Worm (Caenorhabditis elegans): Measurements from ENCODE around the gene iglr-1.

DNA sequence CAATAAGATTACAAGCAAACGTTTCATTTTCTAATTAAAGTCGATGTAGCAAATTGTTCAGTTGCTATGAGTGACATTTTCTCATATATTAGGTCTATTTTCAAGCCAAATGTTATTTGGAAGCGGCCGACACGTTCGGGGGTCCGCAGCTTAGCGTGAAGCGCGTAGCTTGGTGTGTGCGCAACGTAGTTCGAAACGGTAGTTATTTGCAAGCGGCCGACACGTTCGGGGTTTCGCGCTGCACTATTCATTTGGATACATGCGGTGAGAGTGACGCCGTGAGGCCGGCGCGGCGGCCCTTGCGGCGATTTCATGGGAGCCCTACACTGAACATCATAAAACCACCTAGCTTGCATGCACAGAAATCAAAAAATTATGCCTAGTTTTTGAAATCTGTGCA is 3.0 kb downstream of the iglr-1 start:
- TF ChIP-seq zip-4 (GFP tag; optimal IDR thresholded peaks at IDR 0.05) (no peak), C16A3.4 (tag; optimal IDR thresholded peaks at IDR 0.05) (no peak), dpl-1 (GFP tag; optimal IDR thresholded peaks at IDR 0.05) (no peak), alr-1 (tag; optimal IDR thresholded peaks at IDR 0.05; ENCODE audit: borderline replicate concordance) (no peak), fkh-4 (tag; optimal IDR thresholded peaks at IDR 0.05; ENCODE audit: borderline replicate concordance) (no peak), mab-9 (GFP tag; IDR thresholded peaks at IDR 0.05) (no peak), fkh-8 (tag; optimal IDR thresholded peaks at IDR 0.05) (no peak), unc-98 (GFP tag; IDR thresholded peaks at IDR 0.05) (no peak), fos-1 (tag; optimal IDR thresholded peaks at IDR 0.05) (no peak), egl-27 (tag; optimal IDR thresholded peaks at IDR 0.05) (no peak), nhr-11 (tag; optimal IDR thresholded peaks at IDR 0.05) (no peak), ceh-82 (tag; optimal IDR thresholded peaks at IDR 0.05) (no peak), elt-3 (tag; optimal IDR thresholded peaks at IDR 0.05) (no peak)

All from whole organism, L1 larva.